Worm (Caenorhabditis elegans) whole organism, L2 larva: ENCODE data around the gene T10B5.3.

ENCODE experiments used
- nhr-25 ChIP-seq: fragments of 150-350 bp; sonication (generic microtip); optimal IDR thresholded peaks from 3 replicates; lab custom pipeline; 2014; ENCODE audit warnings: missing biosample characterization, missing genetic modification characterization
- snpc-4 ChIP-seq: fragments of 150-350 bp; optimal IDR thresholded peaks from 2 replicates; lab custom pipeline; 2014; ENCODE audit warnings: missing biosample characterization, missing genetic modification characterization

- TF ChIP-seq snpc-4 (tag; lab: Kevin White, UChicago): no peak
- TF ChIP-seq nhr-25 (tag; lab: Kevin White, UChicago): no peak
Measured at ce11 chrV:1820749-1821148, 48.8 kb downstream of the T10B5.3 start.
